Fruit fly (Drosophila melanogaster) whole organism: ENCODE results near the gene CG42729.

Experiments
- CG8478 ChIP-seq: fragments of >200 bp; optimal IDR thresholded peaks from 2 replicates; lab custom pipeline; 2018; ENCODE audit warnings: inconsistent platforms
- psq ChIP-seq: fragments of >200 bp; optimal IDR thresholded peaks from 2 replicates; lab custom pipeline; 2017

DNA sequence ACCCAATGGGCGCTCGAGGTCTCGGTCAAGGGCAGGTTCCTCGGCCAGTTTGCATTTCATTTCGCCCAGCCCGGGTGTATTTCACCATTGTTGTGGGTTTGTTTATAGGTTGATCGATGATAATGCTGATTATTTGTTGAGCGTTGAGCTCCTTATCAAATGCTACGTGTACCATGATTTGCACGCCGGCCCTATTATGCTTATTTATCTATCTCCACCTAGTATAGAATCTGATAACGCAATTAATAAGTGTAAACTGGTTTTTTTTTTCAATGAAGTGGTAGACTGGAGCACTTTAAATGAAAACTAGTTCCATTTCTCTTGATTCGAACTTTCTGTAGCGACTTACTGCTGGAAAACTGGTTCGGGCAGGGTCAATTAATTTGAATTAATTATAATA lies 25.1 kb downstream of the CG42729 start:
- TF ChIP-seq CG8478 (lab: Kevin White, UChicago) (no peak), psq (no peak)
